Worm (Caenorhabditis elegans): ENCODE data around the gene C16D9.3.

ce11 chrV:8190016-8190415 is 49.8 kb downstream of the C16D9.3 start, which contains the start of gene F20D6.12:
- TF ChIP-seq pha-4 (tag; optimal IDR thresholded peaks at IDR 0.05) (no peak), ama-1 (optimal IDR thresholded peaks at IDR 0.05) (no peak), ama-1 (GFP tag; optimal IDR thresholded peaks at IDR 0.05) (no peak), sptf-2 (GFP tag; optimal IDR thresholded peaks at IDR 0.05) (no peak), F39B2.1 (GFP tag; IDR thresholded peaks at IDR 0.05) (no peak), Y95B8A.8 (GFP tag; IDR thresholded peaks at IDR 0.05) (no peak), snpc-4 (GFP tag; optimal IDR thresholded peaks at IDR 0.05) (no peak), snpc-4 (tag; optimal IDR thresholded peaks at IDR 0.05) (no peak), nfya-1 (tag; optimal IDR thresholded peaks at IDR 0.05; ENCODE audit: borderline replicate concordance, insufficient read depth) (no peak), ets-4 (GFP tag; optimal IDR thresholded peaks at IDR 0.05) (no peak)

All from whole organism, young adult.